Worm (Caenorhabditis elegans): ENCODE data around the gene clec-223.
A peak's percentile ranks its signal among the peaks of the same experiment; 100 is the strongest.

clec-223 gene

DNA sequence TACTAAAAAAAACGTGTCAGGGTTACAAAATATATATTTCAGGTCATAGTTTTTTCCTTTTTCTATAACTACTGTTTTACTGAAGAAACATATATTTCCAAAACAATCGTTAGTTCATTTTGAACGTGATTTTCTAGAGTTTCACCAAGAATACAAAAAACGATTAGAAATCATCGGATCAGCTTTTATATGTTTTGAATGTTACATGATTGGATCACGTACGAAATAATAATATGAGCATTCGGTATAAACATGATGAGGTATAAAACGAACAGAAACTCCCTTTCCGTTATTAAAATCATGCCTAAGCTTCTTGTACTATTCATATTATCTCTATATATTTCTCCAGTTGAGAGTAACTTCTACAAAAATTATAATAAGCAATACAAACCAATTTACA lies at the start of gene clec-223:
Gene clec-223, plus strand, starts transcription at position 301 of the 400 bp plus-strand sequence.
- TF ChIP-seq ces-1 (GFP tag; optimal IDR thresholded peaks at IDR 0.05) (no peak), lin-32 (GFP tag; optimal IDR thresholded peaks at IDR 0.05) (no peak), ceh-39 (tag; optimal IDR thresholded peaks at IDR 0.05) (no peak), nhr-76 (tag; optimal IDR thresholded peaks at IDR 0.05) (no peak), nhr-28 (tag; optimal IDR thresholded peaks at IDR 0.05) (no peak), bed-3 (GFP tag; optimal IDR thresholded peaks at IDR 0.05) (no peak), unc-120 (tag; optimal IDR thresholded peaks at IDR 0.05; ENCODE audit: poor library complexity, severe bottlenecking) (no peak), pha-4 (tag; optimal IDR thresholded peaks at IDR 0.05) (no peak), ztf-11 (tag; optimal IDR thresholded peaks at IDR 0.05) (no peak)

- TF ChIP-seq sem-2 (GFP tag; optimal IDR thresholded peaks at IDR 0.05) = no peak
- no peak for TF ChIP-seq mep-1 (tag; optimal IDR thresholded peaks at IDR 0.05)
- TF ChIP-seq lsy-2 (tag; optimal IDR thresholded peaks at IDR 0.05) = no peak
- no peak for TF ChIP-seq M03D4.4 (tag; optimal IDR thresholded peaks at IDR 0.05)
- TF ChIP-seq ceh-43 (GFP tag; optimal IDR thresholded peaks at IDR 0.05) = no peak
- no peak for TF ChIP-seq nhr-12 (tag; optimal IDR thresholded peaks at IDR 0.05)
- TF ChIP-seq ceh-83 (GFP tag; optimal IDR thresholded peaks at IDR 0.05) = no peak
Observed at ce11 chrV:11223698-11224097, 49.2 kb upstream of the clec-223 start.

DNA sequence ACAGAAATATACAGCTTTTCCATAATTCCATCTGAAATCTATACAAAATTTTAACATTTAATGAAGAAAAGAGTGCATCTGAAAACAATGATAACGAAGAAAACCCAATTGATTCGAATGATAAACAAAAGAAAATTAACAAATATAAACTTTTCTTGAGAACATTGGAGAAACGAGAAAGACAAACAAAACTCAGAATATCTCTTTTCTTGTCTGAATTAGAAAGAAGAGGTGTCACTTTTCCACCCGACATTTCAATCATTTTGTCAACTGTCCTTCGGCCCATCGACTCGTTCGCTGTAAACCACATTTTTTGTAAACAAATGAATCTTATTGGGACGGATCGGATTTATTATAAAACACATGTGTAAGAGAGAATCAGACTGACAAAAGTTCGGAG lies 47.0 kb upstream of the clec-223 start, which contains the start of gene bgal-1:
Gene bgal-1, minus strand, starts transcription at position 38 of the 400 bp plus-strand sequence.
- peak; percentile 84 for TF ChIP-seq unc-62 (GFP tag; optimal IDR thresholded peaks at IDR 0.05)
- TF ChIP-seq hlh-1 (tag; optimal IDR thresholded peaks at IDR 0.05) = peak; percentile 68
- no peak for TF ChIP-seq bed-3 (GFP tag; optimal IDR thresholded peaks at IDR 0.05)

ce11 chrV:11228653-11229173 lies 44.2 kb upstream of the clec-223 start, which contains the start of gene pqn-70:
Gene pqn-70, minus strand, starts transcription at chrV:11228703.
- TF ChIP-seq bed-3 (GFP tag; optimal IDR thresholded peaks at IDR 0.05) (no peak), ceh-83 (GFP tag; optimal IDR thresholded peaks at IDR 0.05) (peak; percentile 62), pha-4 (tag; optimal IDR thresholded peaks at IDR 0.05) (peak; percentile 44), lin-32 (GFP tag; optimal IDR thresholded peaks at IDR 0.05) (no peak), elt-3 (tag; optimal IDR thresholded peaks at IDR 0.05) (peak; percentile 1), drap-1 (GFP tag; optimal IDR thresholded peaks at IDR 0.05) (peak; percentile 28), zip-8 (tag; optimal IDR thresholded peaks at IDR 0.05) (no peak), mls-2 (tag; optimal IDR thresholded peaks at IDR 0.05) (peak; percentile 25), mep-1 (tag; optimal IDR thresholded peaks at IDR 0.05) (peak; percentile 91), unc-120 (tag; optimal IDR thresholded peaks at IDR 0.05; ENCODE audit: poor library complexity, severe bottlenecking) (peak; percentile 98), nhr-12 (tag; optimal IDR thresholded peaks at IDR 0.05) (peak; percentile 8), M03D4.4 (tag; optimal IDR thresholded peaks at IDR 0.05) (peak; percentile 26), elt-1 (tag; optimal IDR thresholded peaks at IDR 0.05; ENCODE audit: borderline replicate concordance, insufficient read depth) (no peak), ztf-11 (tag; optimal IDR thresholded peaks at IDR 0.05) (no peak), ceh-43 (GFP tag; optimal IDR thresholded peaks at IDR 0.05) (no peak), sptf-1 (tag; optimal IDR thresholded peaks at IDR 0.05) (no peak), ceh-39 (tag; optimal IDR thresholded peaks at IDR 0.05) (peak; percentile 92), sem-2 (GFP tag; optimal IDR thresholded peaks at IDR 0.05) (no peak), ham-2 (GFP tag; optimal IDR thresholded peaks at IDR 0.05) (no peak), unc-62 (GFP tag; optimal IDR thresholded peaks at IDR 0.05) (no peak), lsy-2 (tag; optimal IDR thresholded peaks at IDR 0.05) (peak; percentile 50), nhr-2 (tag; optimal IDR thresholded peaks at IDR 0.05) (peak; percentile 5), flh-1 (GFP tag; optimal IDR thresholded peaks at IDR 0.05) (no peak), nhr-76 (tag; optimal IDR thresholded peaks at IDR 0.05) (no peak), snpc-4 (tag; optimal IDR thresholded peaks at IDR 0.05) (no peak), ces-1 (GFP tag; optimal IDR thresholded peaks at IDR 0.05) (peak; percentile 86), nhr-237 (tag; optimal IDR thresholded peaks at IDR 0.05) (peak; percentile 5), mab-5 (tag; optimal IDR thresholded peaks at IDR 0.05) (no peak), lin-13 (tag; optimal IDR thresholded peaks at IDR 0.05) (peak; percentile 66)

DNA sequence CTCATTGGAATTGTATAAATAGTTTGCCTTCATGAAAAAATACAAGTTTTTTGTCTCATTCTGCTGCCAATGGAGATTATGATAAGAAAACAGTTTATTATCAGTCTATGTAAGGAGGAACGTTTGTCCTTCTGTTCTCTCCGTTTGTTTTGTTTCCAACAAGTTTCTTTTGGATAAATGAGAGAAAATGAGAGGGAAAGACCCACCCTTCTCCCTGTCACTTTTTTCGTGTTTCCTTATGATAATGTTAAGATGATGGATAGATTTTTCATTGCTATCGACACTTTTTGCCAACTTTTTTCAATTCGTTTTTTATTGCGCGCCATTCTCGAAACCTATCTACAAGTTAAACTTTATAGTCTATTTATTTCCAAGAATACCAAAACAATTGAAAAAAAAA lies 41.8 kb upstream of the clec-223 start:
- TF ChIP-seq bed-3 (GFP tag; optimal IDR thresholded peaks at IDR 0.05) = no peak
- no peak for TF ChIP-seq mls-2 (tag; optimal IDR thresholded peaks at IDR 0.05)
- no peak for TF ChIP-seq blmp-1 (tag; optimal IDR thresholded peaks at IDR 0.05)
- no peak for TF ChIP-seq nhr-12 (tag; optimal IDR thresholded peaks at IDR 0.05)
- no peak for TF ChIP-seq pha-4 (tag; optimal IDR thresholded peaks at IDR 0.05)
- no peak for TF ChIP-seq hlh-1 (tag; optimal IDR thresholded peaks at IDR 0.05)
- TF ChIP-seq mep-1 (tag; optimal IDR thresholded peaks at IDR 0.05) = no peak
- no peak for TF ChIP-seq mab-5 (tag; optimal IDR thresholded peaks at IDR 0.05)
- no peak for TF ChIP-seq M03D4.4 (tag; optimal IDR thresholded peaks at IDR 0.05)
- no peak for TF ChIP-seq flh-1 (GFP tag; optimal IDR thresholded peaks at IDR 0.05)
- TF ChIP-seq lin-13 (tag; optimal IDR thresholded peaks at IDR 0.05) = no peak
